Worm (Caenorhabditis elegans): Measurements from ENCODE around the gene ctsa-4.1.
A peak's percentile ranks its signal among the peaks of the same experiment; 100 is the strongest.

The ctsa-4.1 gene

ce11 chrII:6355396-6356346, 11.1 kb upstream of the ctsa-4.1 start, which contains the start of gene C32D5.11 (continued):
- TF ChIP-seq F37B4.10 (GFP tag; IDR thresholded peaks at IDR 0.05) = no peak
- peak; percentile 35; the same call in 1 of the 2 replicates for TF ChIP-seq pbrm-1 (GFP tag; IDR thresholded peaks at IDR 0.05)
- no peak for TF ChIP-seq nhr-120 (GFP tag; IDR thresholded peaks at IDR 0.05)
- TF ChIP-seq xnd-1 (tag; optimal IDR thresholded peaks at IDR 0.05) = no peak
- no peak for TF ChIP-seq egrh-3 (GFP tag; IDR thresholded peaks at IDR 0.05)
- no peak for TF ChIP-seq zim-3 (tag; optimal IDR thresholded peaks at IDR 0.05)
- TF ChIP-seq F49E8.2 (tag; optimal IDR thresholded peaks at IDR 0.05; ENCODE audit: insufficient read depth) = no peak
- no peak for TF ChIP-seq hmg-20 (GFP tag; IDR thresholded peaks at IDR 0.05)
- 0 out of 2 replicates have a peak, but pooled peaks have one; percentile 31 for TF ChIP-seq D2030.7 (GFP tag; IDR thresholded peaks at IDR 0.05)
- peak; percentile 14 for TF ChIP-seq K12H6.12 (tag; optimal IDR thresholded peaks at IDR 0.05)
- peak; percentile 16 for TF ChIP-seq tbp1 (GFP tag; optimal IDR thresholded peaks at IDR 0.05)
- TF ChIP-seq athp-1 (tag; optimal IDR thresholded peaks at IDR 0.05) = no peak
- no peak for TF ChIP-seq repo-1 (tag; optimal IDR thresholded peaks at IDR 0.05)
- no peak for TF ChIP-seq bed-2 (GFP tag; IDR thresholded peaks at IDR 0.05)
- no peak for TF ChIP-seq ztf-3 (GFP tag; optimal IDR thresholded peaks at IDR 0.05)
- peak in 1 of 3 experiments; percentile 72 for TF ChIP-seq lin-35 (GFP tag; optimal IDR thresholded peaks at IDR 0.05)
- peak; percentile 7 for TF ChIP-seq tlf-1 (GFP tag; optimal IDR thresholded peaks at IDR 0.05)
- no peak for TF ChIP-seq B0035.1 (tag; optimal IDR thresholded peaks at IDR 0.05)
- no peak for TF ChIP-seq nhr-179 (tag; optimal IDR thresholded peaks at IDR 0.05)
- TF ChIP-seq F52B5.7 (tag; optimal IDR thresholded peaks at IDR 0.05) = no peak
- no peak for TF ChIP-seq madf-10 (tag; optimal IDR thresholded peaks at IDR 0.05)
- no peak for TF ChIP-seq tbx-9 (tag; optimal IDR thresholded peaks at IDR 0.05; ENCODE audit: borderline replicate concordance)
- TF ChIP-seq cebp-1 (GFP tag; IDR thresholded peaks at IDR 0.05) = no peak
- TF ChIP-seq cebp-1 (tag; optimal IDR thresholded peaks at IDR 0.05) = peak; percentile 65
- TF ChIP-seq aptf-2 (GFP tag; conservative IDR thresholded peaks at IDR 0.05) = no peak
- no peak for TF ChIP-seq nfya-1 (tag; optimal IDR thresholded peaks at IDR 0.05; ENCODE audit: borderline replicate concordance, insufficient read depth)
- TF ChIP-seq snpc-1.3 (tag; optimal IDR thresholded peaks at IDR 0.05; ENCODE audit: insufficient read depth) = no peak
- no peak for TF ChIP-seq B0261.1 (tag; optimal IDR thresholded peaks at IDR 0.05)
- TF ChIP-seq lag-1 (GFP tag; IDR thresholded peaks at IDR 0.05) = no peak
- TF ChIP-seq akir-1 (GFP tag; optimal IDR thresholded peaks at IDR 0.05) = no peak
- no peak for TF ChIP-seq F57A8.1 (GFP tag; optimal IDR thresholded peaks at IDR 0.05)
- TF ChIP-seq mes-4 (tag; optimal IDR thresholded peaks at IDR 0.05) = no peak
- no peak for TF ChIP-seq nfya-2 (GFP tag; IDR thresholded peaks at IDR 0.05)
- TF ChIP-seq somi-1 (GFP tag; optimal IDR thresholded peaks at IDR 0.05) = no peak
- 0 out of 2 replicates have a peak, but pooled peaks have one; percentile 13 for TF ChIP-seq ceh-91 (GFP tag; IDR thresholded peaks at IDR 0.05)
- TF ChIP-seq lsy-27 (tag; optimal IDR thresholded peaks at IDR 0.05; ENCODE audit: borderline replicate concordance, insufficient read depth) = no peak
- TF ChIP-seq gei-17 (GFP tag; optimal IDR thresholded peaks at IDR 0.05) = no peak
- TF ChIP-seq ztf-25 (GFP tag; IDR thresholded peaks at IDR 0.05) = no peak
- TF ChIP-seq ztf-18 (tag; optimal IDR thresholded peaks at IDR 0.05) = peak; percentile 92
- no peak for TF ChIP-seq unc-62 (GFP tag; optimal IDR thresholded peaks at IDR 0.05)
- TF ChIP-seq nhr-27 (tag; optimal IDR thresholded peaks at IDR 0.05) = no peak
- no peak for TF ChIP-seq C06A6.2 (GFP tag; conservative IDR thresholded peaks at IDR 0.05)
- TF ChIP-seq efl-1 (GFP tag; optimal IDR thresholded peaks at IDR 0.05) = peak; percentile 22
- TF ChIP-seq ZK185.1 (tag; optimal IDR thresholded peaks at IDR 0.05; ENCODE audit: poor library complexity, severe bottlenecking) = no peak
- no peak for TF ChIP-seq egl-44 (GFP tag; IDR thresholded peaks at IDR 0.05)
- no peak for TF ChIP-seq lir-1 (GFP tag; conservative IDR thresholded peaks at IDR 0.05)
